Fruit fly (Drosophila melanogaster): ENCODE measurements around the gene Galk.

DNA sequence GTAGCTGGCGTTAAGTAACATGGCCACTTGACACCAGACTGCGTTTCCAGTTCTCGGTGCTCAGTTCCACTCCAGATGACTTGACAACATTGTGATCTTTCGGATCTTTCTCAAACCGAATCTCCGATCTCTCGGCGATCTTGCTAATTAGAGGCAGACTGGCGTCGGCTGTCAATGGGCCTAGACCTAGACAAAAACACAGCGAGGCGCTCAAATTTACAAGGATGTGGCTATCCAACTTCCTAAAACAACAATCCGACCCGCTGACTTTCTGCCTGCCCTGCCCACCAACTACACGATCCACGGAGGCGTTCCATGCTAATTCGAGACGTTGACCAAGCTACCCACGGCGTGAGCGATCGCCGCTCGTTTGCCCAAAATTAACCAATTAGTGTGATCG lies 27.9 kb upstream of the Galk start:
- TF ChIP-seq OdsH (GFP tag; optimal IDR thresholded peaks at IDR 0.05), result no peak
- no peak for TF ChIP-seq lola (GFP tag; optimal IDR thresholded peaks at IDR 0.05)
- TF ChIP-seq h (GFP tag; optimal IDR thresholded peaks at IDR 0.05), result no peak
- TF ChIP-seq Abd-B (GFP tag; optimal IDR thresholded peaks at IDR 0.05), result no peak
- no peak for TF ChIP-seq pan (optimal IDR thresholded peaks at IDR 0.05)
- no peak for TF ChIP-seq CG9705 (GFP tag; optimal IDR thresholded peaks at IDR 0.05)
- no peak for TF ChIP-seq psq (GFP tag; optimal IDR thresholded peaks at IDR 0.05)
- no peak for TF ChIP-seq sv (GFP tag; optimal IDR thresholded peaks at IDR 0.05)
- no peak for TF ChIP-seq woc (GFP tag; optimal IDR thresholded peaks at IDR 0.05)
- no peak for TF ChIP-seq rgr (GFP tag; optimal IDR thresholded peaks at IDR 0.05)
- TF ChIP-seq usp (GFP tag; optimal IDR thresholded peaks at IDR 0.05), result no peak
- TF ChIP-seq Hr83 (GFP tag; optimal IDR thresholded peaks at IDR 0.05; ENCODE audit: poor library complexity, severe bottlenecking), result no peak
